Fruit fly (Drosophila melanogaster): ENCODE results near the gene robl37BC.

dm6 chr2L:19037455-19037854 lies 26.8 kb downstream of the robl37BC start:
- TF ChIP-seq GATAe (GFP tag; conservative IDR thresholded peaks at IDR 0.05), result no peak
- no peak for TF ChIP-seq CG2712 (tag; optimal IDR thresholded peaks at IDR 0.05)
- TF ChIP-seq schlank (tag; optimal IDR thresholded peaks at IDR 0.05), result no peak
- TF ChIP-seq CG7987 (GFP tag; optimal IDR thresholded peaks at IDR 0.05), result no peak
- no peak for TF ChIP-seq ttk (GFP tag; IDR thresholded peaks at IDR 0.05)
- TF ChIP-seq fru (optimal IDR thresholded peaks at IDR 0.05), result no peak
- TF ChIP-seq Ravus (GFP tag; IDR thresholded peaks at IDR 0.05), result no peak
- no peak for TF ChIP-seq Fer3 (tag; optimal IDR thresholded peaks at IDR 0.05)
- TF ChIP-seq CkIIα-i1 (GFP tag; IDR thresholded peaks at IDR 0.05), result no peak
- TF ChIP-seq D19A (tag; optimal IDR thresholded peaks at IDR 0.05), result no peak
- no peak for TF ChIP-seq CG32772 (GFP tag; IDR thresholded peaks at IDR 0.05)
- no peak for TF ChIP-seq CG11093 (GFP tag; IDR thresholded peaks at IDR 0.05)
- TF ChIP-seq CG34376 (GFP tag; optimal IDR thresholded peaks at IDR 0.05), result no peak
- no peak for TF ChIP-seq jigr1 (GFP tag; IDR thresholded peaks at IDR 0.05)

Measured in whole organism, embryonic.